Worm (Caenorhabditis elegans) whole organism, L4 larva: ENCODE results near the gene Y53G8AL.3.

ENCODE experiments used
- T26A8.4 ChIP-seq: fragments of 200-800 bp; sonication (Bioruptor generic); IDR thresholded peaks from 2 replicates; pipeline ENCODE4 v1.3.6; 2022; ENCODE audit warnings: missing genetic modification characterization, missing compliant biosample characterization
- daf-19 ChIP-seq: fragments of 200-800 bp; sonication (Bioruptor generic); conservative IDR thresholded peaks from 2 replicates; pipeline ENCODE4 v1.3.6; 2022; ENCODE audit warnings: missing genetic modification characterization, missing compliant biosample characterization
- fkh-10 ChIP-seq: fragments of 150-350 bp; optimal IDR thresholded peaks from 2 replicates; lab custom pipeline; 2014; ENCODE audit warnings: missing biosample characterization, missing genetic modification reagents, missing genetic modification characterization
- hlh-30 ChIP-seq: sonication (generic microtip); optimal IDR thresholded peaks from 2 replicates; lab custom pipeline; 2017; ENCODE audit warnings: antibody characterized with exemption, mild to moderate bottlenecking, missing genetic modification characterization, missing compliant biosample characterization; ENCODE audit not compliant: insufficient read depth
- mxl-2 ChIP-seq: fragments of 200-800 bp; sonication (Bioruptor generic); conservative IDR thresholded peaks from 2 replicates; pipeline ENCODE4 v1.3.6; 2022; ENCODE audit warnings: missing genetic modification reagents, missing genetic modification characterization, missing compliant biosample characterization
- unc-39 ChIP-seq: sonication (generic microtip); optimal IDR thresholded peaks from 2 replicates; lab custom pipeline; 2017; ENCODE audit warnings: missing biosample characterization, missing genetic modification characterization
- unc-62 ChIP-seq, 3 experiments: fragments of 150-350 bp in 1 of 3; sonication (generic microtip); optimal IDR thresholded peaks in 2 of 3; peaks in 1 of 3; 1 replicate in 1 of 3; 2 replicates in 2 of 3; lab custom pipeline; 2014 to 2017; ENCODE audit warnings: missing biosample characterization in 3 of 3, missing genetic modification characterization in 3 of 3, missing genetic modification reagents in 3 of 3, missing genotype in 1 of 3

DNA sequence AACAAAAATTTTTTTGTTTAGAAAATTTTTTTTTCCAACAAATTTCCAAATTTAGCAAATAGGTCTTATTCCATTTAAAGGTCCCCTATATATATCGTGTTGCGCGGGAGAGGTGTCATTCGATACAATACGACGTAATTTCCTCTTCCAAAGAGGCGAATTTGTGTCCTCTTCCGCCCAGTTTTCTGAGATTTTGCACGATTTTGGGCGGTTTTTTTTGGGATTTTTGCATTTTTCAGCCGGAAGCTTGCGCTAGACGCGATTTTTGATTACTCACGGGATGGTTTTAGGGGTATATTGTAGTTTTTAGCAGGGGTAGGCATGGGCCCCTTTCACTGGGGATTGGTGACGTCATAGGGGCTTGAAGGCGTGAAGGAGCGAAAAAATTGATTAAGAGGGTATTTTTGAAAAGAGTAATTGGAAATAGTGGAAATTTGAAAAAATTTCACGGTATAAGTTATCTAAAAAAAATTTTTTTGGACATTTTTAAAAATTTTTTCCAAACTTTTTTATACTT lies 2.3 kb downstream of the Y53G8AL.3 start, which contains the start of gene Y53G8AL.4:
- TF ChIP-seq unc-62 (GFP tag; optimal IDR thresholded peaks at IDR 0.05 in 1 of 2; lab: Kevin White, UChicago) (no peak), unc-62 (tag; optimal IDR thresholded peaks at IDR 0.05; lab: Kevin White, UChicago) (no peak), unc-39 (tag; lab: Kevin White, UChicago) (no peak), T26A8.4 (GFP tag; lab: Robert Waterston, UW) (no peak), mxl-2 (GFP tag; lab: Robert Waterston, UW) (no peak), hlh-30 (no peak), daf-19 (no peak), fkh-10 (GFP tag; lab: Kevin White, UChicago) (no peak)
